Worm (Caenorhabditis elegans): ENCODE data around the gene C08B6.18.

C08B6.18 gene

ce11 chrV:10179235-10179634 is 45.3 kb upstream of the C08B6.18 start, which contains the start of gene cul-5:
Gene cul-5 (plus strand): TSS chrV:10179535.
- TF ChIP-seq elt-2 (tag; optimal IDR thresholded peaks at IDR 0.05): peak; percentile 41
- no peak for TF ChIP-seq F16B12.6 (tag; optimal IDR thresholded peaks at IDR 0.05)
- TF ChIP-seq swsn-7 (tag; optimal IDR thresholded peaks at IDR 0.05): no peak
- no peak for TF ChIP-seq hlh-4 (tag; optimal IDR thresholded peaks at IDR 0.05)

- TF ChIP-seq unc-86 (tag; optimal IDR thresholded peaks at IDR 0.05) (peak; percentile 53), lin-35 (GFP tag; optimal IDR thresholded peaks at IDR 0.05) (peak; percentile 50 to 76), snpc-4 (tag; optimal IDR thresholded peaks at IDR 0.05) (peak; percentile 54), ces-1 (GFP tag; optimal IDR thresholded peaks at IDR 0.05) (no peak), hlh-17 (GFP tag; optimal IDR thresholded peaks at IDR 0.05; ENCODE audit: borderline replicate concordance) (no peak), nhr-20 (tag; optimal IDR thresholded peaks at IDR 0.05) (peak; percentile 85), vab-15 (tag; optimal IDR thresholded peaks at IDR 0.05) (peak; percentile 62), rnt-1 (tag; optimal IDR thresholded peaks at IDR 0.05) (peak; percentile 29), alr-1 (tag; optimal IDR thresholded peaks at IDR 0.05; ENCODE audit: borderline replicate concordance) (no peak), nhr-90 (tag; optimal IDR thresholded peaks at IDR 0.05; ENCODE audit: poor library complexity) (peak; percentile 80), tlp-1 (tag; optimal IDR thresholded peaks at IDR 0.05) (no peak), sptf-1 (tag; optimal IDR thresholded peaks at IDR 0.05) (no peak), isw-1 (GFP tag; IDR thresholded peaks at IDR 0.05) (peak; percentile 63), C16A3.4 (tag; optimal IDR thresholded peaks at IDR 0.05) (peak; percentile 44), dsc-1 (tag; optimal IDR thresholded peaks at IDR 0.05) (peak; percentile 73), elt-3 (tag; optimal IDR thresholded peaks at IDR 0.05) (no peak), sox-4 (tag; optimal IDR thresholded peaks at IDR 0.05) (peak; percentile 41), efl-3 (GFP tag; optimal IDR thresholded peaks at IDR 0.05) (no peak), egl-27 (tag; optimal IDR thresholded peaks at IDR 0.05) (no peak), lir-3 (tag; optimal IDR thresholded peaks at IDR 0.05; ENCODE audit: poor library complexity) (peak; percentile 83), unc-62 (GFP tag; optimal IDR thresholded peaks at IDR 0.05) (no peak), grh-1 (GFP tag; IDR thresholded peaks at IDR 0.05) (peak; percentile 91), F16B12.6 (tag; optimal IDR thresholded peaks at IDR 0.05) (no peak), nhr-19 (GFP tag; conservative IDR thresholded peaks at IDR 0.05) (peak; percentile 77), fkh-4 (tag; optimal IDR thresholded peaks at IDR 0.05; ENCODE audit: borderline replicate concordance) (peak; percentile 34), lin-14 (GFP tag; optimal IDR thresholded peaks at IDR 0.05) (peak; percentile 85), nhr-12 (tag; optimal IDR thresholded peaks at IDR 0.05) (no peak), xbp-1 (tag; optimal IDR thresholded peaks at IDR 0.05) (peak; percentile 79), tbx-2 (tag; optimal IDR thresholded peaks at IDR 0.05) (peak; percentile 75), pqm-1 (tag; optimal IDR thresholded peaks at IDR 0.05) (no peak), fkh-10 (GFP tag; optimal IDR thresholded peaks at IDR 0.05) (no peak), fkh-8 (tag; optimal IDR thresholded peaks at IDR 0.05) (peak; percentile 85), irx-1 (tag; optimal IDR thresholded peaks at IDR 0.05) (peak; percentile 34), efl-1 (optimal IDR thresholded peaks at IDR 0.05) (peak; percentile 59 to 60), efl-1 (GFP tag; optimal IDR thresholded peaks at IDR 0.05 in 1 of 2) (peak; percentile 49 to 95), pag-3 (tag; optimal IDR thresholded peaks at IDR 0.05; ENCODE audit: borderline replicate concordance, insufficient read depth) (peak; percentile 41), egl-13 (tag; optimal IDR thresholded peaks at IDR 0.05) (peak; percentile 70), swsn-7 (tag; optimal IDR thresholded peaks at IDR 0.05) (peak; percentile 71), lin-13 (GFP tag; optimal IDR thresholded peaks at IDR 0.05) (peak; percentile 40), mef-2 (tag; optimal IDR thresholded peaks at IDR 0.05) (no peak), nhr-47 (tag; optimal IDR thresholded peaks at IDR 0.05) (peak; percentile 85), mab-9 (GFP tag; IDR thresholded peaks at IDR 0.05) (peak; percentile 34; the same call in 1 of the 2 replicates), unc-30 (tag; optimal IDR thresholded peaks at IDR 0.05) (no peak), ama-1 (optimal IDR thresholded peaks at IDR 0.05) (no peak), jun-1 (tag; optimal IDR thresholded peaks at IDR 0.05) (peak; percentile 39), mdl-1 (tag; optimal IDR thresholded peaks at IDR 0.05) (no peak), lsy-2 (tag; optimal IDR thresholded peaks at IDR 0.05) (peak; percentile 52 to 81), nhr-28 (tag; optimal IDR thresholded peaks at IDR 0.05) (no peak)
Observed at ce11 chrV:10178166-10178565, 44.2 kb upstream of the C08B6.18 start.
